Fruit fly (Drosophila melanogaster) whole organism, embryonic: ENCODE measurements around the gene MESK4.

ENCODE experiments used
- Blimp-1 ChIP-seq: fragments of 200-800 bp; sonication (Bioruptor generic); optimal IDR thresholded peaks from 3 replicates; lab custom pipeline; 2018; ENCODE audit warnings: missing biosample characterization, missing genetic modification characterization, mild to moderate bottlenecking, moderate library complexity, missing genetic modification reagents
- C15 ChIP-seq: fragments of 200-800 bp; sonication (Bioruptor generic); IDR thresholded peaks from 3 replicates; pipeline ENCODE4 v1.3.6; 2022; ENCODE audit warnings: missing biosample characterization, missing genetic modification characterization
- CG11247 ChIP-seq: fragments of 200-800 bp; sonication (Bioruptor generic); IDR thresholded peaks from 2 replicates; pipeline ENCODE4 v1.3.6; 2022; ENCODE audit warnings: missing biosample characterization, missing genetic modification characterization
- CG12391 ChIP-seq: fragments of 200-800 bp; sonication (Bioruptor generic); optimal IDR thresholded peaks from 3 replicates; lab custom pipeline; 2018; ENCODE audit warnings: missing biosample characterization, mild to moderate bottlenecking, missing genetic modification characterization, moderate library complexity
- CG12769 ChIP-seq: fragments of 200-800 bp; sonication (Bioruptor generic); optimal IDR thresholded peaks from 2 replicates; lab custom pipeline; 2019; ENCODE audit warnings: missing biosample characterization, mild to moderate bottlenecking, missing genetic modification characterization, moderate library complexity
- CG13894 ChIP-seq: fragments of 200-800 bp; sonication (Bioruptor generic); optimal IDR thresholded peaks from 3 replicates; lab custom pipeline; 2018; ENCODE audit warnings: missing biosample characterization, mild to moderate bottlenecking, missing genetic modification characterization, moderate library complexity
- CG14667 ChIP-seq: fragments of 200-800 bp; sonication (Bioruptor generic); IDR thresholded peaks from 2 replicates; pipeline ENCODE4 v1.3.6; 2022; ENCODE audit warnings: missing biosample characterization, missing genetic modification characterization
- CG15073 ChIP-seq: fragments of 200-800 bp; sonication (Bioruptor generic); optimal IDR thresholded peaks from 2 replicates; lab custom pipeline; 2016; ENCODE audit warnings: missing biosample characterization, missing genetic modification characterization
- CG1529 ChIP-seq: fragments of 200-800 bp; sonication (Bioruptor generic); optimal IDR thresholded peaks from 3 replicates; lab custom pipeline; 2018; ENCODE audit warnings: missing biosample characterization, missing genetic modification characterization
- CG1647 ChIP-seq: fragments of 200-800 bp; sonication (Bioruptor generic); optimal IDR thresholded peaks from 3 replicates; lab custom pipeline; 2016; ENCODE audit warnings: missing biosample characterization, missing genetic modification characterization
- CG17328 ChIP-seq: fragments of 200-800 bp; sonication (Bioruptor generic); IDR thresholded peaks from 2 replicates; pipeline ENCODE4 v1.3.6; 2022; ENCODE audit warnings: missing biosample characterization, missing genetic modification characterization
- CG17361 ChIP-seq: fragments of 200-800 bp; sonication (Bioruptor generic); IDR thresholded peaks from 3 replicates; pipeline ENCODE4 v1.3.6; 2022; ENCODE audit warnings: missing biosample characterization, missing genetic modification characterization
- CG18476 ChIP-seq: fragments of 200-800 bp; sonication (Bioruptor generic); optimal IDR thresholded peaks from 2 replicates; lab custom pipeline; 2016; ENCODE audit warnings: missing biosample characterization, mild to moderate bottlenecking, missing genetic modification characterization
- CG18599 ChIP-seq: fragments of 200-800 bp; sonication (Bioruptor generic); optimal IDR thresholded peaks from 3 replicates; lab custom pipeline; 2017; ENCODE audit warnings: missing biosample characterization, missing genetic modification characterization, mild to moderate bottlenecking, moderate library complexity, missing genetic modification reagents
- CG2712 ChIP-seq: fragments of 200-800 bp; optimal IDR thresholded peaks from 3 replicates; lab custom pipeline; 2019; ENCODE audit warnings: missing biosample characterization, mild to moderate bottlenecking, missing genetic modification characterization, moderate library complexity
- CG30020 ChIP-seq: fragments of 200-800 bp; optimal IDR thresholded peaks from 2 replicates; lab custom pipeline; 2019; ENCODE audit warnings: missing biosample characterization, mild to moderate bottlenecking, missing genetic modification characterization, moderate library complexity
- CG3847 ChIP-seq: fragments of 200-800 bp; sonication (Bioruptor generic); IDR thresholded peaks from 2 replicates; pipeline ENCODE4 v1.3.6; 2022; ENCODE audit warnings: missing biosample characterization, missing genetic modification characterization
- CG6854 ChIP-seq: fragments of 200-800 bp; sonication (Bioruptor generic); optimal IDR thresholded peaks from 3 replicates; lab custom pipeline; 2017; ENCODE audit warnings: missing biosample characterization, mild to moderate bottlenecking, missing genetic modification characterization
- CG7839 ChIP-seq: fragments of 200-800 bp; sonication (Bioruptor generic); optimal IDR thresholded peaks from 3 replicates; lab custom pipeline; 2018; ENCODE audit warnings: missing biosample characterization, mild to moderate bottlenecking, missing genetic modification characterization, moderate library complexity
- CG9932 ChIP-seq: fragments of 200-800 bp; sonication (Bioruptor generic); IDR thresholded peaks from 2 replicates; pipeline ENCODE4 v1.3.6; 2022; ENCODE audit warnings: missing biosample characterization, missing genetic modification characterization
- Dll ChIP-seq: fragments of 200-800 bp; sonication (Bioruptor generic); IDR thresholded peaks from 4 replicates; pipeline ENCODE4 v1.3.6; 2022; ENCODE audit warnings: missing biosample characterization, missing genetic modification characterization; ENCODE audit not compliant: partially characterized antibody
- Doc2 ChIP-seq: fragments of 200-800 bp; sonication (Bioruptor generic); IDR thresholded peaks from 2 replicates; pipeline ENCODE4 v1.3.6; 2022; ENCODE audit warnings: missing biosample characterization, missing genetic modification characterization
- Doc3 ChIP-seq: fragments of 200-800 bp; sonication (Bioruptor generic); IDR thresholded peaks from 3 replicates; pipeline ENCODE4 v1.3.6; 2022; ENCODE audit warnings: missing biosample characterization, missing genetic modification characterization; ENCODE audit not compliant: partially characterized antibody
- Fer3 ChIP-seq: fragments of 200-800 bp; sonication (Bioruptor generic); optimal IDR thresholded peaks from 2 replicates; lab custom pipeline; 2018; ENCODE audit warnings: missing biosample characterization, mild to moderate bottlenecking, missing genetic modification characterization, moderate library complexity
- Kr ChIP-seq: fragments of 200-800 bp; sonication (Bioruptor generic); optimal IDR thresholded peaks from 2 replicates; lab custom pipeline; 2017; ENCODE audit warnings: missing biosample characterization, mild to moderate bottlenecking, missing genetic modification characterization
- Nf-YA ChIP-seq: fragments of 200-800 bp; sonication (Bioruptor generic); IDR thresholded peaks from 2 replicates; pipeline ENCODE4 v1.3.6; 2022; ENCODE audit warnings: missing biosample characterization, missing genetic modification characterization
- Nf-YC ChIP-seq: fragments of 200-800 bp; optimal IDR thresholded peaks from 3 replicates; lab custom pipeline; 2019; ENCODE audit warnings: missing biosample characterization, mild to moderate bottlenecking, missing genetic modification characterization, moderate library complexity
- Oaz ChIP-seq: fragments of 200-800 bp; sonication (Bioruptor generic); IDR thresholded peaks from 2 replicates; pipeline ENCODE4 v1.3.6; 2022; ENCODE audit warnings: missing biosample characterization, missing genetic modification characterization
- Sox102F ChIP-seq: fragments of 200-800 bp; sonication (Bioruptor generic); optimal IDR thresholded peaks from 2 replicates; lab custom pipeline; 2018; ENCODE audit warnings: missing biosample characterization, mild to moderate bottlenecking, missing genetic modification characterization, moderate library complexity
- Vsx1 ChIP-seq: fragments of 200-800 bp; sonication (Bioruptor generic); optimal IDR thresholded peaks from 2 replicates; lab custom pipeline; 2017; ENCODE audit warnings: missing biosample characterization, mild to moderate bottlenecking, missing genetic modification characterization, missing genetic modification reagents
- ato ChIP-seq: fragments of 200-800 bp; sonication (Bioruptor generic); IDR thresholded peaks from 2 replicates; pipeline ENCODE4 v1.3.6; 2022; ENCODE audit warnings: missing biosample characterization, missing genetic modification characterization; ENCODE audit not compliant: partially characterized antibody
- bigmax ChIP-seq: fragments of 200-800 bp; sonication (Bioruptor generic); optimal IDR thresholded peaks from 2 replicates; lab custom pipeline; 2018; ENCODE audit warnings: missing biosample characterization, mild to moderate bottlenecking, missing genetic modification characterization
- bowl ChIP-seq: fragments of 200-800 bp; sonication (Bioruptor generic); IDR thresholded peaks from 2 replicates; pipeline ENCODE4 v1.3.6; 2022; ENCODE audit warnings: missing biosample characterization, missing genetic modification characterization
- dati ChIP-seq: fragments of 200-800 bp; sonication (Bioruptor generic); IDR thresholded peaks from 2 replicates; pipeline ENCODE4 v1.3.6; 2022; ENCODE audit warnings: missing biosample characterization, missing genetic modification characterization
- ewg ChIP-seq: fragments of 200-800 bp; sonication (Bioruptor generic); optimal IDR thresholded peaks from 3 replicates; lab custom pipeline; 2017; ENCODE audit warnings: mild to moderate bottlenecking, missing biosample characterization, missing genetic modification reagents, missing genetic modification characterization
- gcm2 ChIP-seq: fragments of 200-800 bp; sonication (Bioruptor generic); optimal IDR thresholded peaks from 2 replicates; lab custom pipeline; 2016; ENCODE audit warnings: missing biosample characterization, missing genetic modification characterization
- grn ChIP-seq: fragments of 200-800 bp; sonication (Bioruptor generic); optimal IDR thresholded peaks from 3 replicates; lab custom pipeline; 2017; ENCODE audit warnings: missing biosample characterization, missing genetic modification characterization
- ind ChIP-seq: fragments of 200-800 bp; sonication (Bioruptor generic); optimal IDR thresholded peaks from 3 replicates; lab custom pipeline; 2016; ENCODE audit warnings: missing biosample characterization, missing genetic modification characterization
- lov ChIP-seq, 2 experiments: fragments of 200-800 bp in 1 of 2; fragments of >200 bp in 1 of 2; sonication (Bioruptor generic) in 1 of 2; IDR thresholded peaks in 1 of 2; optimal IDR thresholded peaks in 1 of 2; 2 replicates in 1 of 2; 3 replicates in 1 of 2; pipeline versions ENCODE4 v1.3.6 to Lab custom; 2017 to 2022; ENCODE audit warnings: missing biosample characterization in 1 of 2, missing genetic modification characterization in 1 of 2
- mam ChIP-seq: fragments of 200-800 bp; sonication (Bioruptor generic); optimal IDR thresholded peaks from 3 replicates; lab custom pipeline; 2016; ENCODE audit warnings: missing biosample characterization, missing genetic modification characterization
- scrt ChIP-seq: fragments of 200-800 bp; sonication (Bioruptor generic); optimal IDR thresholded peaks from 2 replicates; lab custom pipeline; 2018; ENCODE audit warnings: missing biosample characterization, mild to moderate bottlenecking, missing genetic modification characterization, moderate library complexity
- shn ChIP-seq: fragments of 200-800 bp; sonication (Bioruptor generic); optimal IDR thresholded peaks from 3 replicates; lab custom pipeline; 2016; ENCODE audit warnings: missing biosample characterization, missing genetic modification characterization
- tap ChIP-seq: fragments of 200-800 bp; optimal IDR thresholded peaks from 3 replicates; lab custom pipeline; 2019; ENCODE audit warnings: missing biosample characterization, mild to moderate bottlenecking, missing genetic modification characterization, moderate library complexity
- trh ChIP-seq: fragments of 200-800 bp; sonication (Bioruptor generic); optimal IDR thresholded peaks from 2 replicates; lab custom pipeline; 2016; ENCODE audit warnings: missing biosample characterization, missing genetic modification characterization
- zfh1 ChIP-seq: fragments of 200-800 bp; sonication (Bioruptor generic); IDR thresholded peaks from 3 replicates; pipeline ENCODE4 v1.3.6; 2022; ENCODE audit warnings: missing biosample characterization, missing genetic modification characterization

Gene MESK4

DNA sequence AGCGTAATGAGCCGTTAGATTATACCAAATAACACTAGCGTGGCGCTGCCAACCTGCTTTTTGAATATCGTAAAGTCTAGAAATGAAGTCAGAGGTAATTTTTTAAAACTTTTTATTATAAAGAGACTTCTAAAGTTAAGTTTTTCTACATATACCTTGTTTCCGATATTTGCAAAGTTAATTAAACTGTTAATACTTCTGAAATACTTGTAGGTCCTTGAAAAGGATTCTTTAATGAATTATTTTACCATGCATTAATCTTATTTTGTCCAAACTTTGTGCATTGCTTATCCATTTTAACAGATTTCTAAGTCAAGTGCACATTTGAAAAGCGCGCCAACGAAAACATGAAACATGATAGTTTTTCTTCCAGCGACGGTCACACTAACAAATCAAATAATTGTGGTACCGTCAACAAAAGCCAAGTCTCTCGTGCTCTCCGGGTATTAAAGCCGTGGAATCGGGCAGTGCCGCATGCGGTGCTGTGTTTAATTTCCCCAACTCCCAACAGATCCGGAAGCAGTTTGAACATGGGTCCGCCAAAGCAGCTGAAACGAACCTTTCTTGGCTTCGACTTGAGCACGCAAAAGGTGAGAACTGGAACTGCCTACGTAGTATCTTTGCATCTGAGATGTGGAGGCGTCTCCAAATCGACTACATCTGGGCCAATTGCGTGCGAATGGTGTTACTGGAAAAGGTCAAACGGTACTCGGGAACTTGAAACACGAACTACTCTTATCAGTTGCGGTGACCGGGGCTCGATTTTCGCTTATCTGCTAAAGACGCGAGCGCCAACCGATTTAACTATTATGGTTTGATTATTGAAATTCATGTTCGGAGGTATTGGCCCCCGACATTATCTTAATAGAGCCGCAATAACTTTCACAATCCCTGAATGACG, 7.7 kb downstream of the MESK4 start, which contains the start of the genes EMC2A and CG3534 (continued):
- TF ChIP-seq ewg (GFP tag; lab: Kevin White, UChicago) (no peak), CG17361 (GFP tag; lab: Robert Waterston, UW) (no peak; the same call in 2 of the 3 replicates), CG2712 (tag; lab: Kevin White, UChicago) (peak; percentile 57), tap (tag; lab: Kevin White, UChicago) (no peak), Dll (GFP tag; lab: Robert Waterston, UW) (0 out of 4 replicates have a peak, but pooled peaks have one; percentile 16), gcm2 (GFP tag; lab: Kevin White, UChicago) (no peak), CG13894 (tag; lab: Kevin White, UChicago) (no peak), C15 (GFP tag; lab: Robert Waterston, UW) (no peak), trh (no peak), CG14667 (GFP tag; lab: Robert Waterston, UW) (no peak), ind (no peak), Doc3 (GFP tag; lab: Robert Waterston, UW) (no peak), Blimp-1 (no peak), lov (optimal IDR thresholded peaks at IDR 0.05; lab: Kevin White, UChicago) (no peak), lov (GFP tag; IDR thresholded peaks at IDR 0.05; lab: Robert Waterston, UW) (no peak), shn (GFP tag; lab: Kevin White, UChicago) (no peak), dati (no peak), CG12391 (tag; lab: Kevin White, UChicago) (no peak), grn (GFP tag; lab: Kevin White, UChicago) (peak; percentile 12)
- TF ChIP-seq, all 482 proteins: peak for 87

dm6 chr3R:17002218-17003110, 13.8 kb downstream of the MESK4 start, which contains the start of the genes Sf3a1 and Irc:
Sf3a1 (minus strand) TSS chr3R:17002355.
Irc (plus strand) TSS chr3R:17002875.
- no peak for TF ChIP-seq Oaz (GFP tag; lab: Robert Waterston, UW)
- TF ChIP-seq CG7839 (tag; lab: Kevin White, UChicago), result no peak
- no peak for TF ChIP-seq C15 (GFP tag; lab: Robert Waterston, UW)
- TF ChIP-seq CG30020 (tag; lab: Kevin White, UChicago), result peak; percentile 18
- peak; percentile 51; the same call in 1 of the 2 replicates for TF ChIP-seq CG3847 (GFP tag; lab: Robert Waterston, UW)
- TF ChIP-seq CG15073 (GFP tag; lab: Kevin White, UChicago), result no peak
- no peak for TF ChIP-seq zfh1 (GFP tag; lab: Robert Waterston, UW)
- no peak for TF ChIP-seq Fer3 (tag; lab: Kevin White, UChicago)
- TF ChIP-seq Kr (GFP tag; lab: Kevin White, UChicago), result no peak
- TF ChIP-seq Doc2 (GFP tag; lab: Robert Waterston, UW), result no peak
- TF ChIP-seq Nf-YC (tag; lab: Kevin White, UChicago), result peak; percentile 22
- no peak for TF ChIP-seq bowl (GFP tag; lab: Robert Waterston, UW)
- TF ChIP-seq CG18476, result no peak
- TF ChIP-seq Sox102F, result no peak
- 0 out of 2 replicates have a peak, but pooled peaks have one; percentile 19 for TF ChIP-seq CG17328
- no peak for TF ChIP-seq CG1529 (GFP tag; lab: Kevin White, UChicago)
- no peak for TF ChIP-seq Nf-YA
- no peak for TF ChIP-seq CG18599 (GFP tag; lab: Kevin White, UChicago)
- no peak for TF ChIP-seq bigmax (GFP tag; lab: Kevin White, UChicago)
- no peak for TF ChIP-seq CG11247
- peak; percentile 75 for TF ChIP-seq CG9932 (GFP tag; lab: Robert Waterston, UW)
- TF ChIP-seq mam (GFP tag; lab: Kevin White, UChicago), result peak; percentile 57
- TF ChIP-seq Vsx1 (GFP tag; lab: Kevin White, UChicago), result no peak
- peak; percentile 65 for TF ChIP-seq CG12769
- TF ChIP-seq ato, result peak; percentile 94
- TF ChIP-seq CG1647, result peak; percentile 11
- TF ChIP-seq scrt, result no peak
- TF ChIP-seq CG6854, result no peak
